Fruit fly (Drosophila melanogaster): ENCODE data around the gene Hsc70-3.
A peak's percentile ranks its signal among the peaks of the same experiment; 100 is the strongest.

The Hsc70-3 gene

dm6 chrX:11775987-11776587 lies 30.8 kb downstream of the Hsc70-3 start (continued):
- no peak for TF ChIP-seq CG4282 (GFP tag; optimal IDR thresholded peaks at IDR 0.05)
- peak in 1 of 2 experiments; percentile 18 for TF ChIP-seq Trl (optimal IDR thresholded peaks at IDR 0.05)
- TF ChIP-seq Trl (GFP tag; optimal IDR thresholded peaks at IDR 0.05) = peak; percentile 24
- TF ChIP-seq Camta (GFP tag; optimal IDR thresholded peaks at IDR 0.05) = peak; percentile 15
- TF ChIP-seq Dref (GFP tag; IDR thresholded peaks at IDR 0.05) = no peak
- TF ChIP-seq YL-1 (GFP tag; optimal IDR thresholded peaks at IDR 0.05) = no peak
- peak; percentile 56 for TF ChIP-seq nmo (GFP tag; optimal IDR thresholded peaks at IDR 0.05)
- peak; percentile 53; the same call in 1 of the 2 replicates for TF ChIP-seq HLH3B (GFP tag; IDR thresholded peaks at IDR 0.05)
- TF ChIP-seq CG3726 (GFP tag; IDR thresholded peaks at IDR 0.05) = peak; percentile 27; the same call in 1 of the 3 replicates
- peak; percentile 45; the same call in 1 of the 2 replicates for TF ChIP-seq sob (GFP tag; IDR thresholded peaks at IDR 0.05)
- peak; percentile 52 for TF ChIP-seq zen (tag; optimal IDR thresholded peaks at IDR 0.05)
- no peak for TF ChIP-seq CG10321 (GFP tag; IDR thresholded peaks at IDR 0.05)
- peak; percentile 69; the same call in 2 of the 3 replicates for TF ChIP-seq ci (GFP tag; IDR thresholded peaks at IDR 0.05)
- no peak for TF ChIP-seq CG9797 (GFP tag; optimal IDR thresholded peaks at IDR 0.05)
- TF ChIP-seq h (optimal IDR thresholded peaks at IDR 0.05) = no peak
- peak; percentile 6 for TF ChIP-seq CG7786 (GFP tag; optimal IDR thresholded peaks at IDR 0.05)
- no peak for TF ChIP-seq CG13123 (GFP tag; optimal IDR thresholded peaks at IDR 0.05)
- 0 out of 3 replicates have a peak, but pooled peaks have one; percentile 31 for TF ChIP-seq H15 (GFP tag; IDR thresholded peaks at IDR 0.05)
- peak; percentile 38 for TF ChIP-seq fd64A (GFP tag; optimal IDR thresholded peaks at IDR 0.05)
- peak; percentile 29; the same call in 1 of the 2 replicates for TF ChIP-seq chm (GFP tag; IDR thresholded peaks at IDR 0.05)
- no peak for TF ChIP-seq kay (GFP tag; optimal IDR thresholded peaks at IDR 0.05)
- no peak for TF ChIP-seq tap (tag; optimal IDR thresholded peaks at IDR 0.05)
- TF ChIP-seq Nf-YB (GFP tag; optimal IDR thresholded peaks at IDR 0.05) = no peak
- peak; percentile 47 for TF ChIP-seq esg (GFP tag; conservative IDR thresholded peaks at IDR 0.05)
- TF ChIP-seq Gug (GFP tag; IDR thresholded peaks at IDR 0.05) = peak; percentile 20; the same call in 1 of the 4 replicates
- TF ChIP-seq CG9817 (tag; optimal IDR thresholded peaks at IDR 0.05) = no peak
- TF ChIP-seq CG8765 (GFP tag; IDR thresholded peaks at IDR 0.05) = peak; percentile 60; the same call in 1 of the 2 replicates
- peak; percentile 59 for TF ChIP-seq CoRest (tag; optimal IDR thresholded peaks at IDR 0.05)
- TF ChIP-seq gem (tag; optimal IDR thresholded peaks at IDR 0.05) = peak; percentile 76
- TF ChIP-seq CG30403 (GFP tag; optimal IDR thresholded peaks at IDR 0.05) = peak; percentile 55
- peak; percentile 49 for TF ChIP-seq pum (GFP tag; optimal IDR thresholded peaks at IDR 0.05)
- TF ChIP-seq slbo (GFP tag; IDR thresholded peaks at IDR 0.05) = no peak
- 0 out of 3 replicates have a peak, but pooled peaks have one; percentile 34 for TF ChIP-seq CG11093 (GFP tag; IDR thresholded peaks at IDR 0.05)
- peak; percentile 2 for TF ChIP-seq CG15011 (GFP tag; optimal IDR thresholded peaks at IDR 0.05)
- TF ChIP-seq ftz-f1 (GFP tag; optimal IDR thresholded peaks at IDR 0.05) = no peak
- peak; percentile 7 for TF ChIP-seq CG30020 (tag; optimal IDR thresholded peaks at IDR 0.05)
- no peak for TF ChIP-seq dimm (GFP tag; IDR thresholded peaks at IDR 0.05)
- peak; percentile 21 for TF ChIP-seq Myb (GFP tag; optimal IDR thresholded peaks at IDR 0.05)
- peak; percentile 49 for TF ChIP-seq CG13775 (GFP tag; optimal IDR thresholded peaks at IDR 0.05)
- no peak for TF ChIP-seq CG18476 (GFP tag; optimal IDR thresholded peaks at IDR 0.05)
- peak; percentile 39 for TF ChIP-seq Sox100B (GFP tag; optimal IDR thresholded peaks at IDR 0.05)
- TF ChIP-seq pan (optimal IDR thresholded peaks at IDR 0.05) = no peak
- peak in 1 of 2 experiments; percentile 30 for TF ChIP-seq pan (GFP tag; optimal IDR thresholded peaks at IDR 0.05 in 1 of 2, IDR thresholded peaks at IDR 0.05 in 1 of 2)
- TF ChIP-seq CG8359 (GFP tag; optimal IDR thresholded peaks at IDR 0.05; ENCODE audit: borderline replicate concordance) = peak; percentile 2
- no peak for TF ChIP-seq CG3847 (GFP tag; IDR thresholded peaks at IDR 0.05)
- TF ChIP-seq Hmx (GFP tag; optimal IDR thresholded peaks at IDR 0.05) = no peak
- peak; percentile 36 for TF ChIP-seq CG15601 (tag; optimal IDR thresholded peaks at IDR 0.05)
- TF ChIP-seq CG13296 (GFP tag; optimal IDR thresholded peaks at IDR 0.05) = no peak
- TF ChIP-seq Rfx (GFP tag; IDR thresholded peaks at IDR 0.05) = no peak
- TF ChIP-seq CG3838 (GFP tag; optimal IDR thresholded peaks at IDR 0.05) = no peak
- peak; percentile 82 for TF ChIP-seq CG15696 (tag; optimal IDR thresholded peaks at IDR 0.05)
- TF ChIP-seq CG12942 (GFP tag; optimal IDR thresholded peaks at IDR 0.05) = peak; percentile 12
